Worm (Caenorhabditis elegans): ENCODE data around the gene slc-17.2.
"Not testable (repeated sequence)": the region's sequence is repeated elsewhere in the genome, so short reads cannot be mapped to it uniquely, and the experiment has no call there.

Gene slc-17.2

ce11 chrIII:9426301-9426700 lies 36.4 kb upstream of the slc-17.2 start, which contains the start of gene T26G10.5:
Gene T26G10.5, minus strand, starts transcription at chrIII:9426401.
- TF ChIP-seq madf-3 (GFP tag; IDR thresholded peaks at IDR 0.05) (no peak), hmg-1.2 (GFP tag; IDR thresholded peaks at IDR 0.05) (no peak), F55B11.4 (tag; optimal IDR thresholded peaks at IDR 0.05; ENCODE audit: borderline replicate concordance, insufficient read depth) (no peak), ztf-26 (tag; optimal IDR thresholded peaks at IDR 0.05) (no peak), cebp-2 (GFP tag; IDR thresholded peaks at IDR 0.05) (no peak), lsy-27 (tag; optimal IDR thresholded peaks at IDR 0.05; ENCODE audit: borderline replicate concordance, insufficient read depth) (no peak), ZK185.1 (tag; optimal IDR thresholded peaks at IDR 0.05; ENCODE audit: poor library complexity, severe bottlenecking) (no peak), lin-26 (GFP tag; IDR thresholded peaks at IDR 0.05) (no peak), snpc-1.3 (tag; optimal IDR thresholded peaks at IDR 0.05; ENCODE audit: insufficient read depth) (no peak)

ce11 chrIII:9420231-9420630 lies 30.3 kb upstream of the slc-17.2 start, which contains the start of gene T26G10.4:
Gene T26G10.4, plus strand, starts transcription at chrIII:9420531.
- TF ChIP-seq nhr-179 (tag; optimal IDR thresholded peaks at IDR 0.05); ceh-40 (GFP tag; IDR thresholded peaks at IDR 0.05); dox-1 (GFP tag; IDR thresholded peaks at IDR 0.05): not testable (repeated sequence)

- no peak for TF ChIP-seq attf-5 (GFP tag; optimal IDR thresholded peaks at IDR 0.05)
- TF ChIP-seq T26A5.8 (tag; optimal IDR thresholded peaks at IDR 0.05), result no peak
- TF ChIP-seq ztf-3 (GFP tag; optimal IDR thresholded peaks at IDR 0.05), result no peak
- no peak for TF ChIP-seq K12H6.12 (tag; optimal IDR thresholded peaks at IDR 0.05)
- TF ChIP-seq ceh-40 (GFP tag; IDR thresholded peaks at IDR 0.05), result no peak
- no peak for TF ChIP-seq mxl-1 (tag; optimal IDR thresholded peaks at IDR 0.05)
- TF ChIP-seq egl-18 (GFP tag; IDR thresholded peaks at IDR 0.05), result no peak
- TF ChIP-seq cebp-2 (GFP tag; IDR thresholded peaks at IDR 0.05), result no peak
- no peak for TF ChIP-seq pha-4 (tag; optimal IDR thresholded peaks at IDR 0.05)
- TF ChIP-seq nfyb-1 (GFP tag; IDR thresholded peaks at IDR 0.05), result no peak
- no peak for TF ChIP-seq rpc-1 (optimal IDR thresholded peaks at IDR 0.05)
- no peak for TF ChIP-seq rpc-1 (tag; optimal IDR thresholded peaks at IDR 0.05)
- no peak for TF ChIP-seq B0261.1 (tag; optimal IDR thresholded peaks at IDR 0.05)
- TF ChIP-seq lin-54 (GFP tag; optimal IDR thresholded peaks at IDR 0.05), result no peak
- TF ChIP-seq hlh-12 (tag; optimal IDR thresholded peaks at IDR 0.05), result no peak
- no peak for TF ChIP-seq lir-1 (GFP tag; conservative IDR thresholded peaks at IDR 0.05)
- no peak for TF ChIP-seq Y53G8AR.9 (GFP tag; conservative IDR thresholded peaks at IDR 0.05)
- TF ChIP-seq Y95B8A.8 (GFP tag; IDR thresholded peaks at IDR 0.05), result no peak
Measured at ce11 chrIII:9413340-9413739, 23.4 kb upstream of the slc-17.2 start, which contains the start of gene T26G10.3. Gene T26G10.3, minus strand, starts transcription at chrIII:9413440.

- TF ChIP-seq ztf-25 (GFP tag; IDR thresholded peaks at IDR 0.05) (peak; percentile 98), ztf-28 (GFP tag; IDR thresholded peaks at IDR 0.05) (peak; percentile 98), unc-130 (GFP tag; optimal IDR thresholded peaks at IDR 0.05) (peak; percentile 50), lin-54 (GFP tag; optimal IDR thresholded peaks at IDR 0.05) (peak; percentile 55), mcd-1 (GFP tag; IDR thresholded peaks at IDR 0.05) (peak; percentile 97), dox-1 (GFP tag; IDR thresholded peaks at IDR 0.05) (peak; percentile 95), bed-2 (GFP tag; IDR thresholded peaks at IDR 0.05) (peak; percentile 90), Y53F4B.3 (GFP tag; IDR thresholded peaks at IDR 0.05) (peak; percentile 91), madf-6 (GFP tag; IDR thresholded peaks at IDR 0.05) (peak; percentile 92), F33H1.4 (GFP tag; IDR thresholded peaks at IDR 0.05) (peak; percentile 80), B0019.2 (GFP tag; conservative IDR thresholded peaks at IDR 0.05) (peak; percentile 97), C17E4.6 (GFP tag; IDR thresholded peaks at IDR 0.05) (peak; percentile 89), efl-1 (GFP tag; optimal IDR thresholded peaks at IDR 0.05) (peak; percentile 53), zfh-2 (GFP tag; conservative IDR thresholded peaks at IDR 0.05) (0 out of 2 replicates have a peak, but pooled peaks have one; percentile 11), tbp1 (GFP tag; optimal IDR thresholded peaks at IDR 0.05) (peak; percentile 77), lir-1 (GFP tag; conservative IDR thresholded peaks at IDR 0.05) (peak; percentile 67; the same call in 1 of the 2 replicates), lin-26 (GFP tag; IDR thresholded peaks at IDR 0.05) (peak; percentile 95), F37B4.10 (GFP tag; IDR thresholded peaks at IDR 0.05) (0 out of 2 replicates have a peak, but pooled peaks have one; percentile 62), Y67H2A.10 (GFP tag; conservative IDR thresholded peaks at IDR 0.05) (peak; percentile 78), madf-8 (GFP tag; conservative IDR thresholded peaks at IDR 0.05) (peak; percentile 89), ztf-6 (GFP tag; IDR thresholded peaks at IDR 0.05) (peak; percentile 64; the same call in 1 of the 2 replicates)
Measured at ce11 chrIII:9408304-9408703, 18.4 kb upstream of the slc-17.2 start.

Measured in whole organism, young adult.